Worm (Caenorhabditis elegans): Measurements from ENCODE around the gene F19G12.8.

DNA sequence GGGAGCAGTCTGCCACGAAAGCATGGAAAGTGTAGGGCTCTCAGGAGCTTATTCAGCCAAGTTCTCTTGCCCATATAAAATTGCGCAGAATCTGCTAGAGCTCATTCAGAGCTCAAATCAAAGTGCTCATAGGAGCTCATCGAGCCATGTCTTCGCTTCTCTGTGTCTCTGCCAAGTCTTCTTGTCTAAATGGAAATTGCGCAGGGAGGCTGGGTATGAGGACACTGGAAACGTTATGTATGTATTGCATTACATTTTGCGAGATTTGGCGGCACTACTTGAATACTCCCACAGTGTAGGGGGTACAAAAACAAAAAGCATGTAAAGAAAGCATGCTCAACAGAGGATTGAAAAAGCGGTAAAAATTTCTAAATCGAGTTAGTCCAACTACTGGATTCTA, 20.0 kb downstream of the F19G12.8 start:
- TF ChIP-seq hlh-13 (GFP tag; optimal IDR thresholded peaks at IDR 0.05) (no peak), ttx-3 (tag; optimal IDR thresholded peaks at IDR 0.05) (no peak), tbx-7 (tag; optimal IDR thresholded peaks at IDR 0.05) (no peak), ceh-6 (GFP tag; optimal IDR thresholded peaks at IDR 0.05) (no peak), ama-1 (optimal IDR thresholded peaks at IDR 0.05) (no peak), zip-5 (tag; optimal IDR thresholded peaks at IDR 0.05) (no peak), pha-4 (tag; optimal IDR thresholded peaks at IDR 0.05) (no peak), ztf-16 (tag; optimal IDR thresholded peaks at IDR 0.05) (no peak)

Data from whole organism, late embryonic.